Fruit fly (Drosophila melanogaster) whole organism, embryonic: ENCODE measurements around the gene Taf2.

Experiments
- B-H1 ChIP-seq: fragments of 200-800 bp; sonication (Bioruptor generic); IDR thresholded peaks from 3 replicates; pipeline ENCODE4 v1.3.6; 2022; ENCODE audit warnings: missing biosample characterization, missing genetic modification characterization
- CG10321 ChIP-seq: fragments of 200-800 bp; sonication (Bioruptor generic); IDR thresholded peaks from 2 replicates; pipeline ENCODE4 v1.3.6; 2022; ENCODE audit warnings: missing biosample characterization, missing genetic modification characterization
- CG10979 ChIP-seq: fragments of 200-800 bp; sonication (Bioruptor generic); optimal IDR thresholded peaks from 2 replicates; lab custom pipeline; 2018; ENCODE audit warnings: missing biosample characterization, mild to moderate bottlenecking, missing genetic modification characterization, moderate library complexity
- CG11695 ChIP-seq: fragments of 200-800 bp; sonication (Bioruptor generic); IDR thresholded peaks from 3 replicates; pipeline ENCODE4 v1.3.6; 2022; ENCODE audit warnings: missing biosample characterization, missing genetic modification characterization
- CG12155 ChIP-seq: fragments of 200-800 bp; sonication (Bioruptor generic); optimal IDR thresholded peaks from 3 replicates; lab custom pipeline; 2016; ENCODE audit warnings: missing biosample characterization, missing genetic modification characterization
- CG12299 ChIP-seq: fragments of 200-800 bp; sonication (Bioruptor generic); optimal IDR thresholded peaks from 2 replicates; lab custom pipeline; 2018; ENCODE audit warnings: missing biosample characterization, mild to moderate bottlenecking, missing genetic modification characterization
- CG13424 ChIP-seq: fragments of 200-800 bp; sonication (Bioruptor generic); optimal IDR thresholded peaks from 2 replicates; lab custom pipeline; 2019; ENCODE audit warnings: missing biosample characterization, mild to moderate bottlenecking, missing genetic modification characterization, moderate library complexity
- CG13624 ChIP-seq: fragments of 200-800 bp; sonication (Bioruptor generic); optimal IDR thresholded peaks from 2 replicates; lab custom pipeline; 2016; ENCODE audit warnings: missing biosample characterization, missing genetic modification characterization
- CG1602 ChIP-seq: fragments of 200-800 bp; sonication (Bioruptor generic); optimal IDR thresholded peaks from 3 replicates; lab custom pipeline; 2016; ENCODE audit warnings: missing biosample characterization, missing genetic modification characterization
- CG16815 ChIP-seq: fragments of 200-800 bp; sonication (Bioruptor generic); optimal IDR thresholded peaks from 3 replicates; lab custom pipeline; 2017; ENCODE audit warnings: missing biosample characterization, mild to moderate bottlenecking, missing genetic modification characterization
- CG3838 ChIP-seq: fragments of 200-800 bp; sonication (Bioruptor generic); optimal IDR thresholded peaks from 3 replicates; lab custom pipeline; 2016; ENCODE audit warnings: missing biosample characterization, missing genetic modification characterization
- CG4404 ChIP-seq: fragments of 200-800 bp; sonication (Bioruptor generic); IDR thresholded peaks from 2 replicates; pipeline ENCODE4 v1.3.6; 2022; ENCODE audit warnings: missing biosample characterization, missing genetic modification characterization
- CG4424 ChIP-seq: fragments of 200-800 bp; sonication (Bioruptor generic); optimal IDR thresholded peaks from 3 replicates; lab custom pipeline; 2016; ENCODE audit warnings: missing biosample characterization, missing genetic modification characterization
- CG4820 ChIP-seq: fragments of 200-800 bp; sonication (Bioruptor generic); optimal IDR thresholded peaks from 3 replicates; lab custom pipeline; 2016; ENCODE audit warnings: missing biosample characterization, missing genetic modification characterization
- CG5953 ChIP-seq: fragments of 200-800 bp; sonication (Bioruptor generic); IDR thresholded peaks from 2 replicates; pipeline ENCODE4 v1.3.6; 2022; ENCODE audit warnings: missing biosample characterization, missing genetic modification characterization
- CG6175 ChIP-seq: fragments of 200-800 bp; sonication (Bioruptor generic); IDR thresholded peaks from 3 replicates; pipeline ENCODE4 v1.3.6; 2022; ENCODE audit warnings: missing biosample characterization, missing genetic modification characterization
- CG6813 ChIP-seq: fragments of 200-800 bp; sonication (Bioruptor generic); optimal IDR thresholded peaks from 2 replicates; lab custom pipeline; 2017; ENCODE audit warnings: missing biosample characterization, missing genetic modification characterization, mild to moderate bottlenecking, moderate library complexity, missing genetic modification reagents
- CG7556 ChIP-seq: fragments of 200-800 bp; sonication (Bioruptor generic); optimal IDR thresholded peaks from 2 replicates; lab custom pipeline; 2017; ENCODE audit warnings: missing biosample characterization, mild to moderate bottlenecking, missing genetic modification characterization
- CG8281 ChIP-seq: fragments of 200-800 bp; sonication (Bioruptor generic); optimal IDR thresholded peaks from 2 replicates; lab custom pipeline; 2018; ENCODE audit warnings: missing biosample characterization, mild to moderate bottlenecking, missing genetic modification characterization, moderate library complexity
- CG9215 ChIP-seq: fragments of 200-800 bp; sonication (Bioruptor generic); IDR thresholded peaks from 2 replicates; pipeline ENCODE4 v1.3.6; 2022; ENCODE audit warnings: missing biosample characterization, missing genetic modification characterization
- CG9876 ChIP-seq: fragments of 200-800 bp; sonication (Bioruptor generic); optimal IDR thresholded peaks from 2 replicates; lab custom pipeline; 2016; ENCODE audit warnings: missing biosample characterization, missing genetic modification characterization
- D19A ChIP-seq: fragments of 200-800 bp; optimal IDR thresholded peaks from 3 replicates; lab custom pipeline; 2019; ENCODE audit warnings: missing biosample characterization, mild to moderate bottlenecking, missing genetic modification characterization, moderate library complexity
- Dref ChIP-seq: fragments of 200-800 bp; sonication (Bioruptor generic); IDR thresholded peaks from 2 replicates; pipeline ENCODE4 v1.3.6; 2022; ENCODE audit warnings: missing biosample characterization, missing genetic modification characterization
- Hr78 ChIP-seq, 2 experiments: fragments of 200-800 bp in 1 of 2; fragments of >200 bp in 1 of 2; sonication (Bioruptor generic) in 1 of 2; optimal IDR thresholded peaks; 2 replicates each; lab custom pipeline; 2017 to 2019; ENCODE audit warnings: missing biosample characterization in 2 of 2, missing genetic modification characterization in 2 of 2, mild to moderate bottlenecking in 1 of 2, moderate library complexity in 1 of 2
- Jarid2 ChIP-seq: fragments of 200-800 bp; sonication (Bioruptor generic); optimal IDR thresholded peaks from 3 replicates; lab custom pipeline; 2017; ENCODE audit warnings: mild to moderate bottlenecking, missing biosample characterization, missing genetic modification reagents, missing genetic modification characterization
- Lhr ChIP-seq: fragments of 200-800 bp; sonication (Bioruptor generic); optimal IDR thresholded peaks from 3 replicates; lab custom pipeline; 2017; ENCODE audit warnings: mild to moderate bottlenecking, missing biosample characterization, missing genetic modification reagents, missing genetic modification characterization
- MTF-1 ChIP-seq: fragments of 200-800 bp; sonication (Bioruptor generic); optimal IDR thresholded peaks from 2 replicates; lab custom pipeline; 2018; ENCODE audit warnings: missing biosample characterization, mild to moderate bottlenecking, missing genetic modification characterization, borderline replicate concordance
- NC2β ChIP-seq: fragments of 200-800 bp; sonication (Bioruptor generic); optimal IDR thresholded peaks from 2 replicates; lab custom pipeline; 2016; ENCODE audit warnings: missing biosample characterization, missing genetic modification characterization
- Nf-YC ChIP-seq: fragments of 200-800 bp; optimal IDR thresholded peaks from 3 replicates; lab custom pipeline; 2019; ENCODE audit warnings: missing biosample characterization, mild to moderate bottlenecking, missing genetic modification characterization, moderate library complexity
- Optix ChIP-seq: fragments of 200-800 bp; sonication (Bioruptor generic); IDR thresholded peaks from 3 replicates; pipeline ENCODE4 v1.3.6; 2022; ENCODE audit warnings: missing biosample characterization, missing genetic modification characterization
- Sin3A ChIP-seq: fragments of >200 bp; optimal IDR thresholded peaks from 2 replicates; lab custom pipeline; 2018
- Sox100B ChIP-seq: fragments of 200-800 bp; sonication (Bioruptor generic); optimal IDR thresholded peaks from 3 replicates; lab custom pipeline; 2018; ENCODE audit warnings: missing biosample characterization, mild to moderate bottlenecking, missing genetic modification characterization
- Sry-δ ChIP-seq: fragments of 200-800 bp; sonication (Bioruptor generic); optimal IDR thresholded peaks from 2 replicates; lab custom pipeline; 2016; ENCODE audit warnings: missing biosample characterization, missing genetic modification characterization
- Taf1 ChIP-seq: fragments of 200-800 bp; sonication (Bioruptor generic); IDR thresholded peaks from 2 replicates; pipeline ENCODE4 v1.3.6; 2022; ENCODE audit warnings: missing biosample characterization, missing genetic modification characterization
- Trl ChIP-seq, 3 experiments: fragments of >200 bp in 2 of 3; fragments of 200-800 bp in 1 of 3; sonication (Bioruptor generic) in 1 of 3; optimal IDR thresholded peaks; 2 replicates in 1 of 3; 3 replicates in 2 of 3; lab custom pipeline; 2016 to 2017; ENCODE audit warnings: missing biosample characterization in 1 of 3, missing genetic modification characterization in 1 of 3
- amos ChIP-seq: fragments of 200-800 bp; sonication (Bioruptor generic); IDR thresholded peaks from 2 replicates; pipeline ENCODE4 v1.3.6; 2022; ENCODE audit warnings: missing biosample characterization, missing genetic modification characterization; ENCODE audit not compliant: partially characterized antibody
- btn ChIP-seq: fragments of 200-800 bp; sonication (Bioruptor generic); optimal IDR thresholded peaks from 2 replicates; lab custom pipeline; 2016; ENCODE audit warnings: missing biosample characterization, missing genetic modification characterization
- chn ChIP-seq: fragments of 200-800 bp; sonication (Bioruptor generic); optimal IDR thresholded peaks from 2 replicates; lab custom pipeline; 2016; ENCODE audit warnings: missing biosample characterization, missing genetic modification characterization
- cwo ChIP-seq: fragments of 200-800 bp; sonication (Bioruptor generic); optimal IDR thresholded peaks from 3 replicates; lab custom pipeline; 2017; ENCODE audit warnings: missing biosample characterization, missing genetic modification characterization, mild to moderate bottlenecking, moderate library complexity, missing genetic modification reagents
- dmrt11E ChIP-seq: fragments of 200-800 bp; sonication (Bioruptor generic); optimal IDR thresholded peaks from 3 replicates; lab custom pipeline; 2018; ENCODE audit warnings: missing biosample characterization, mild to moderate bottlenecking, missing genetic modification characterization, moderate library complexity
- esg ChIP-seq: fragments of 200-800 bp; sonication (Bioruptor generic); conservative IDR thresholded peaks from 2 replicates; pipeline ENCODE4 v1.3.6; 2022; ENCODE audit warnings: missing biosample characterization, missing genetic modification characterization
- insv ChIP-seq, 2 experiments: fragments of 200-800 bp; sonication (Bioruptor generic); optimal IDR thresholded peaks; 3 replicates each; lab custom pipeline; 2016 to 2018; ENCODE audit warnings: missing biosample characterization in 2 of 2, missing genetic modification characterization in 2 of 2
- kah ChIP-seq: fragments of 200-800 bp; sonication (Bioruptor generic); optimal IDR thresholded peaks from 2 replicates; lab custom pipeline; 2018; ENCODE audit warnings: missing biosample characterization, mild to moderate bottlenecking, missing genetic modification characterization
- klu ChIP-seq: fragments of 200-800 bp; sonication (Bioruptor generic); IDR thresholded peaks from 2 replicates; pipeline ENCODE4 v1.3.6; 2022; ENCODE audit warnings: missing biosample characterization, missing genetic modification characterization
- oc ChIP-seq: fragments of 200-800 bp; sonication (Bioruptor generic); optimal IDR thresholded peaks from 2 replicates; lab custom pipeline; 2018; ENCODE audit warnings: missing biosample characterization, mild to moderate bottlenecking, missing genetic modification characterization, moderate library complexity
- odd ChIP-seq: fragments of 200-800 bp; sonication (Bioruptor generic); optimal IDR thresholded peaks from 2 replicates; lab custom pipeline; 2017; ENCODE audit warnings: missing biosample characterization, mild to moderate bottlenecking, missing genetic modification characterization
- otp ChIP-seq: fragments of 200-800 bp; sonication (Bioruptor generic); IDR thresholded peaks from 3 replicates; pipeline ENCODE4, ENCODE4 v1.3.6; 2022; ENCODE audit warnings: missing biosample characterization, missing genetic modification characterization
- p53 ChIP-seq: fragments of 200-800 bp; sonication (Bioruptor generic); optimal IDR thresholded peaks from 2 replicates; lab custom pipeline; 2016; ENCODE audit warnings: missing biosample characterization, missing genetic modification characterization
- phol ChIP-seq: fragments of 200-800 bp; sonication (Bioruptor generic); optimal IDR thresholded peaks from 3 replicates; lab custom pipeline; 2018; ENCODE audit warnings: missing biosample characterization, mild to moderate bottlenecking, missing genetic modification characterization, moderate library complexity
- row ChIP-seq: fragments of 200-800 bp; sonication (Bioruptor generic); IDR thresholded peaks from 3 replicates; pipeline ENCODE4 v1.3.6; 2022; ENCODE audit warnings: missing biosample characterization, missing genetic modification characterization
- trem ChIP-seq: fragments of 200-800 bp; optimal IDR thresholded peaks from 3 replicates; lab custom pipeline; 2019; ENCODE audit warnings: missing biosample characterization, mild to moderate bottlenecking, missing genetic modification characterization, moderate library complexity

The Taf2 gene

dm6 chr3L:9836524-9837047 is 51.9 kb downstream of the Taf2 start, which contains the start of gene I-2 (continued):
- TF ChIP-seq CG5953 (GFP tag; lab: Robert Waterston, UW) (no peak), oc (tag; lab: Kevin White, UChicago) (no peak), Dref (GFP tag; lab: Robert Waterston, UW) (peak; percentile 92), CG7556 (GFP tag; lab: Kevin White, UChicago) (no peak), dmrt11E (tag; lab: Kevin White, UChicago) (no peak), CG10979 (no peak), btn (GFP tag; lab: Kevin White, UChicago) (no peak), NC2β (GFP tag; lab: Kevin White, UChicago) (peak; percentile 8), MTF-1 (GFP tag; lab: Kevin White, UChicago) (no peak), CG8281 (tag; lab: Kevin White, UChicago) (no peak), CG13624 (GFP tag; lab: Kevin White, UChicago) (no peak), B-H1 (GFP tag; lab: Robert Waterston, UW) (no peak), CG4820 (GFP tag; lab: Kevin White, UChicago) (no peak), CG16815 (no peak), Nf-YC (tag; lab: Kevin White, UChicago) (no peak), CG1602 (GFP tag; lab: Kevin White, UChicago) (no peak), chn (GFP tag; lab: Kevin White, UChicago) (peak; percentile 22), Sox100B (no peak), Taf1 (GFP tag; lab: Robert Waterston, UW) (no peak), klu (GFP tag; lab: Robert Waterston, UW) (no peak), odd (GFP tag; lab: Kevin White, UChicago) (no peak), CG9215 (GFP tag; lab: Robert Waterston, UW) (no peak), insv (GFP tag; optimal IDR thresholded peaks at IDR 0.05; lab: Kevin White, UChicago) (no peak), CG12299 (tag; lab: Kevin White, UChicago) (no peak), Sry-δ (GFP tag; lab: Kevin White, UChicago) (peak; percentile 98), cwo (GFP tag; lab: Kevin White, UChicago) (no peak), Hr78 (GFP tag; optimal IDR thresholded peaks at IDR 0.05; lab: Kevin White, UChicago) (peak in 1 of 2 experiments; percentile 13), amos (GFP tag; lab: Robert Waterston, UW) (peak; percentile 85), esg (GFP tag; lab: Robert Waterston, UW) (no peak), CG10321 (GFP tag; lab: Robert Waterston, UW) (no peak), CG12155 (GFP tag; lab: Kevin White, UChicago) (no peak), Trl (optimal IDR thresholded peaks at IDR 0.05; lab: Kevin White, UChicago) (no peak), Trl (GFP tag; optimal IDR thresholded peaks at IDR 0.05; lab: Kevin White, UChicago) (no peak), CG13424 (no peak), CG6175 (GFP tag; lab: Robert Waterston, UW) (no peak), Jarid2 (GFP tag; lab: Kevin White, UChicago) (no peak), kah (no peak), CG4424 (GFP tag; lab: Kevin White, UChicago) (no peak), Lhr (GFP tag; lab: Kevin White, UChicago) (no peak), CG3838 (GFP tag; lab: Kevin White, UChicago) (no peak), D19A (tag; lab: Kevin White, UChicago) (no peak), CG6813 (GFP tag; lab: Kevin White, UChicago) (no peak), phol (tag; lab: Kevin White, UChicago) (peak; percentile 31), Optix (GFP tag; lab: Robert Waterston, UW) (no peak), CG11695 (no peak), otp (GFP tag; lab: Robert Waterston, UW) (no peak), CG9876 (GFP tag; lab: Kevin White, UChicago) (no peak), Sin3A (peak; percentile 15), CG4404 (GFP tag; lab: Robert Waterston, UW) (no peak), trem (peak; percentile 47), p53 (no peak), row (GFP tag; lab: Robert Waterston, UW) (peak; percentile 91)
